Fruit fly (Drosophila melanogaster): Measurements from ENCODE around the gene Imp.

Gene Imp

DNA sequence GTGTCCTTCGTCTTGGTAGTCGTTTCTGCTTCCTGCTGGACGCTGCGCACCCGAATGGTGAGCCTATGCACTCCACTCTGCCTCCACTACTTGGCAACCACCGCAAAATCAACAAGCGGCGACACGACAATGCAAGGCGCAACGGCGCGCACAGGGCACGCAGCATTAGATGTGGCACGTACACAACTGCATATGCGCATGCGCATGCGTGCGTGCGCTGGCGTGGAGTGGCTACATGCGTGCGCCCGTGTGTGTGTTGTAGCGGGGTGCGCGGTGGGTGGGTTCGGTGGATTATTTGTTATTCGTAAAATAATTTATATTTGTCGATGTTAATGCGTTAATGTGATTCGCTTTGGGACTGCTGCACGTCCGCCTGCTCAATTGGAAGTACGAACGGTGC, 11.6 kb upstream of the Imp start:
- no peak for TF ChIP-seq Ets97D (GFP tag; optimal IDR thresholded peaks at IDR 0.05)
- TF ChIP-seq Med (GFP tag) = peak; percentile 68
- 0 out of 3 replicates have a peak, but pooled peaks have one; percentile 39 for TF ChIP-seq Opbp (GFP tag; IDR thresholded peaks at IDR 0.05; ENCODE audit: partially characterized antibody)
- TF ChIP-seq CG2712 (tag; optimal IDR thresholded peaks at IDR 0.05) = no peak
- peak in 1 of 2 experiments; percentile 91 for TF ChIP-seq Dfd (GFP tag; optimal IDR thresholded peaks at IDR 0.05)
- 0 out of 4 replicates have a peak, but pooled peaks have one; percentile 23 for TF ChIP-seq chinmo (GFP tag; IDR thresholded peaks at IDR 0.05; ENCODE audit: partially characterized antibody)
- TF ChIP-seq B-H2 (GFP tag; optimal IDR thresholded peaks at IDR 0.05) = no peak
- TF ChIP-seq CG2889 (GFP tag; IDR thresholded peaks at IDR 0.05) = no peak
- TF ChIP-seq tgo (GFP tag; IDR thresholded peaks at IDR 0.05) = no peak
- no peak for TF ChIP-seq yki (optimal IDR thresholded peaks at IDR 0.05)
- TF ChIP-seq ewg (GFP tag; optimal IDR thresholded peaks at IDR 0.05) = peak; percentile 85
- no peak for TF ChIP-seq ranshi (GFP tag; IDR thresholded peaks at IDR 0.05)
- TF ChIP-seq CG6689 (GFP tag; IDR thresholded peaks at IDR 0.05) = no peak
- TF ChIP-seq p53 (GFP tag; optimal IDR thresholded peaks at IDR 0.05) = no peak
- TF ChIP-seq Hr39 (optimal IDR thresholded peaks at IDR 0.05) = peak; percentile 99
- TF ChIP-seq ems (GFP tag; optimal IDR thresholded peaks at IDR 0.05) = no peak
- TF ChIP-seq dm (GFP tag; optimal IDR thresholded peaks at IDR 0.05) = no peak
- no peak for TF ChIP-seq CG4707 (GFP tag; optimal IDR thresholded peaks at IDR 0.05)
- no peak for TF ChIP-seq jumu (GFP tag; optimal IDR thresholded peaks at IDR 0.05)
- peak; percentile 57 for TF ChIP-seq Ets65A (GFP tag)
- 0 out of 2 replicates have a peak, but pooled peaks have one; percentile 14 for TF ChIP-seq ato (GFP tag; IDR thresholded peaks at IDR 0.05; ENCODE audit: partially characterized antibody)
- TF ChIP-seq maf-S (GFP tag; optimal IDR thresholded peaks at IDR 0.05) = no peak
- TF ChIP-seq CG4328 (GFP tag; optimal IDR thresholded peaks at IDR 0.05) = no peak
- TF ChIP-seq CG10654 (GFP tag; optimal IDR thresholded peaks at IDR 0.05) = no peak
- 0 out of 3 replicates have a peak, but pooled peaks have one; percentile 28 for TF ChIP-seq CG14860 (GFP tag; IDR thresholded peaks at IDR 0.05; ENCODE audit: partially characterized antibody)
- no peak for TF ChIP-seq CG10267 (tag; optimal IDR thresholded peaks at IDR 0.05)
- TF ChIP-seq kni (GFP tag; optimal IDR thresholded peaks at IDR 0.05) = peak; percentile 60
- no peak for TF ChIP-seq wor (GFP tag; IDR thresholded peaks at IDR 0.05)
- peak; percentile 32 for TF ChIP-seq sens (GFP tag)
- TF ChIP-seq CG15479 (GFP tag; optimal IDR thresholded peaks at IDR 0.05) = peak; percentile 11
- peak; percentile 24 for TF ChIP-seq cg (GFP tag; optimal IDR thresholded peaks at IDR 0.05)
- 0 out of 3 replicates have a peak, but pooled peaks have one; percentile 28 for TF ChIP-seq otp (GFP tag; IDR thresholded peaks at IDR 0.05)
- TF ChIP-seq pan (optimal IDR thresholded peaks at IDR 0.05) = no peak
- peak in 1 of 2 experiments; percentile 16 for TF ChIP-seq pan (GFP tag; optimal IDR thresholded peaks at IDR 0.05 in 1 of 2, IDR thresholded peaks at IDR 0.05 in 1 of 2)
- no peak for TF ChIP-seq CG5953 (GFP tag; IDR thresholded peaks at IDR 0.05)
- TF ChIP-seq Scr (GFP tag; IDR thresholded peaks at IDR 0.05; ENCODE audit: partially characterized antibody) = no peak
- TF ChIP-seq Eip74EF (GFP tag; optimal IDR thresholded peaks at IDR 0.05) = no peak
- TF ChIP-seq caup (GFP tag; optimal IDR thresholded peaks at IDR 0.05; ENCODE audit: severe bottlenecking) = no peak
- no peak for TF ChIP-seq CG15696 (tag; optimal IDR thresholded peaks at IDR 0.05)
- no peak for TF ChIP-seq CG10321 (GFP tag; IDR thresholded peaks at IDR 0.05)
- no peak for TF ChIP-seq CG16815 (GFP tag; optimal IDR thresholded peaks at IDR 0.05)
- TF ChIP-seq CG9609 (GFP tag; optimal IDR thresholded peaks at IDR 0.05) = no peak
- TF ChIP-seq CG14667 (GFP tag; IDR thresholded peaks at IDR 0.05) = no peak
